Fruit fly (Drosophila melanogaster): Measurements from ENCODE around the gene CG43439.
A peak's percentile ranks its signal among the peaks of the same experiment; 100 is the strongest.

The CG43439 gene

dm6 chr3L:6963792-6964487 is 20.4 kb downstream of the CG43439 start (continued):
- TF ChIP-seq Hr38 (GFP tag; optimal IDR thresholded peaks at IDR 0.05) (no peak), Gug (GFP tag; IDR thresholded peaks at IDR 0.05) (peak; percentile 38; the same call in 1 of the 2 replicates), svp (GFP tag) (no peak), CG31627 (GFP tag; optimal IDR thresholded peaks at IDR 0.05) (peak; percentile 61), Sox15 (GFP tag; optimal IDR thresholded peaks at IDR 0.05) (peak; percentile 59), fd59A (GFP tag; optimal IDR thresholded peaks at IDR 0.05) (peak; percentile 82), pdm3 (GFP tag; optimal IDR thresholded peaks at IDR 0.05) (peak; percentile 84), Eip75B (GFP tag; optimal IDR thresholded peaks at IDR 0.05) (peak; percentile 73), CG32006 (GFP tag; optimal IDR thresholded peaks at IDR 0.05) (peak; percentile 87), spab (GFP tag; optimal IDR thresholded peaks at IDR 0.05) (peak; percentile 79), Ets96B (tag; optimal IDR thresholded peaks at IDR 0.05) (peak; percentile 86), CG8119 (GFP tag; IDR thresholded peaks at IDR 0.05) (peak; percentile 79; the same call in 2 of the 3 replicates), CG6163 (GFP tag; IDR thresholded peaks at IDR 0.05) (peak; percentile 69), CG6808 (GFP tag; optimal IDR thresholded peaks at IDR 0.05) (peak; percentile 82), salr (GFP tag; optimal IDR thresholded peaks at IDR 0.05) (peak; percentile 65 to 67), esn (GFP tag; optimal IDR thresholded peaks at IDR 0.05) (peak; percentile 70), lz (GFP tag; optimal IDR thresholded peaks at IDR 0.05) (peak; percentile 41), net (GFP tag; optimal IDR thresholded peaks at IDR 0.05) (peak; percentile 83), achi (GFP tag; optimal IDR thresholded peaks at IDR 0.05) (peak; percentile 81), CG34406 (GFP tag; optimal IDR thresholded peaks at IDR 0.05) (peak; percentile 68), vri (GFP tag; optimal IDR thresholded peaks at IDR 0.05) (peak; percentile 59), CG11294 (GFP tag; IDR thresholded peaks at IDR 0.05) (peak; percentile 35), fd85E (GFP tag; optimal IDR thresholded peaks at IDR 0.05) (no peak)

- TF ChIP-seq Hr39 (GFP tag; optimal IDR thresholded peaks at IDR 0.05): no peak
- TF ChIP-seq svp (GFP tag): peak; percentile 15
- no peak for TF ChIP-seq CG11762 (GFP tag; optimal IDR thresholded peaks at IDR 0.05; ENCODE audit: insufficient read depth)
- no peak for TF ChIP-seq fkh (GFP tag; optimal IDR thresholded peaks at IDR 0.05)
- no peak for TF ChIP-seq CG31627 (GFP tag; optimal IDR thresholded peaks at IDR 0.05)
- TF ChIP-seq CG10669 (GFP tag; optimal IDR thresholded peaks at IDR 0.05): no peak
Measured at dm6 chr3L:6963175-6963574, 21.2 kb downstream of the CG43439 start.

DNA sequence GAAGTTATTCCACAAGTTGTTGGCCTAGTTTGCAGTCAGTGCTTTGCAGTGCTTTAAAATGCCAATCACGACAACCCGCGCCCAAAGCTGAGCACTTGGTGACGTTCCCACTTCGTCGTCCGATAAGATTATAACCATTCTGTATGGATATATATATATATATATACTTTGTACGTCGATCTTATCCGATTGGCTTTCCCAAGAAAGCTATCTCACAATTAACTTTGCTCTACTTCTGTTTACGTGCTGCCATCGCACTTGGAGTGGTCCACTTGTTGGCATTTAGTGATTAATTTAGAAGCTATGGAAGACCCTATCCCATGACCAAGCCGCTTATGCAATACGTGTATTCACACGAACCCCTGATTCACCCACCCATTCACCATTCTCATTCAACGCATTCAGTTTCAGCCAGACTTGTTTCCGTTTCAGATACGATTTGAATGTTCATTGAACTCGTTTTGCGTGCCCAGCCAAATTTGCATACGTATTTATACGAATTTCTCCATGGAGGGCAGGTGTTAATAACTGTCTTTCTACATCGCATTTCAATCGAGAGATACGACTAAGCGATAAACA is 22.3 kb downstream of the CG43439 start:
- TF ChIP-seq CG10669 (GFP tag; optimal IDR thresholded peaks at IDR 0.05): no peak
- peak; percentile 80 for TF ChIP-seq vri (GFP tag; optimal IDR thresholded peaks at IDR 0.05)
- 0 out of 3 replicates have a peak, but pooled peaks have one; percentile 8 for TF ChIP-seq CG6163 (GFP tag; IDR thresholded peaks at IDR 0.05)
- TF ChIP-seq salr (GFP tag; optimal IDR thresholded peaks at IDR 0.05): no peak

- TF ChIP-seq CG10669 (GFP tag; optimal IDR thresholded peaks at IDR 0.05) (no peak), Eip75B (GFP tag; optimal IDR thresholded peaks at IDR 0.05) (peak; percentile 3), Eip93F (GFP tag; optimal IDR thresholded peaks at IDR 0.05) (peak; percentile 24), Blimp-1 (GFP tag; optimal IDR thresholded peaks at IDR 0.05) (no peak), fkh (GFP tag; optimal IDR thresholded peaks at IDR 0.05) (peak; percentile 93), Eip78C (GFP tag) (peak; percentile 63), esn (GFP tag; optimal IDR thresholded peaks at IDR 0.05) (peak; percentile 20), acj6 (GFP tag; optimal IDR thresholded peaks at IDR 0.05) (no peak), Hr4 (GFP tag; optimal IDR thresholded peaks at IDR 0.05) (no peak)
Measured at dm6 chr3L:6957753-6958420, 26.5 kb downstream of the CG43439 start, which contains the start of the genes Uqcc1 and Surf1. TSS of gene Uqcc1 (minus strand) at chr3L:6958108. TSS of gene Surf1 (plus strand) at chr3L:6958346.
